Fruit fly (Drosophila melanogaster) whole organism, prepupa: ENCODE measurements around the gene CG12692.
A peak's percentile ranks its signal among the peaks of the same experiment; 100 is the strongest.

Experiments
- CG10631 ChIP-seq: fragments of 200-800 bp; sonication (Bioruptor generic); optimal IDR thresholded peaks from 2 replicates; lab custom pipeline; 2016; ENCODE audit warnings: missing biosample characterization, missing genetic modification characterization
- CG10669 ChIP-seq: fragments of 200-800 bp; sonication (Bioruptor generic); optimal IDR thresholded peaks from 3 replicates; lab custom pipeline; 2018; ENCODE audit warnings: missing biosample characterization, mild to moderate bottlenecking, missing genetic modification characterization, moderate library complexity
- CG15336 ChIP-seq: fragments of 200-800 bp; sonication (Bioruptor generic); IDR thresholded peaks from 2 replicates; pipeline ENCODE4 v1.3.6; 2022; ENCODE audit warnings: missing biosample characterization, missing genetic modification characterization
- CG16779 ChIP-seq: fragments of 200-800 bp; sonication (Bioruptor generic); optimal IDR thresholded peaks from 3 replicates; lab custom pipeline; 2017; ENCODE audit warnings: missing biosample characterization, mild to moderate bottlenecking, missing genetic modification characterization
- CG3032 ChIP-seq: fragments of 200-800 bp; optimal IDR thresholded peaks from 2 replicates; lab custom pipeline; 2019; ENCODE audit warnings: missing biosample characterization, mild to moderate bottlenecking, missing genetic modification characterization, moderate library complexity
- CG4318 ChIP-seq: fragments of 200-800 bp; sonication (Bioruptor generic); optimal IDR thresholded peaks from 3 replicates; lab custom pipeline; 2017; ENCODE audit warnings: missing biosample characterization, mild to moderate bottlenecking, missing genetic modification characterization
- Ets96B ChIP-seq: fragments of 200-800 bp; optimal IDR thresholded peaks from 2 replicates; lab custom pipeline; 2019; ENCODE audit warnings: missing biosample characterization, mild to moderate bottlenecking, missing genetic modification characterization, moderate library complexity
- Gug ChIP-seq: fragments of 200-800 bp; sonication (Bioruptor generic); IDR thresholded peaks from 2 replicates; pipeline ENCODE4 v1.3.6; 2022; ENCODE audit warnings: missing biosample characterization, missing genetic modification characterization
- OdsH ChIP-seq: fragments of 200-800 bp; sonication (Bioruptor generic); optimal IDR thresholded peaks from 3 replicates; lab custom pipeline; 2016; ENCODE audit warnings: missing biosample characterization, missing genetic modification characterization
- Sox102F ChIP-seq: fragments of 200-800 bp; sonication (Bioruptor generic); optimal IDR thresholded peaks from 2 replicates; lab custom pipeline; 2016; ENCODE audit warnings: missing biosample characterization, mild to moderate bottlenecking, missing genetic modification characterization
- Sox14 ChIP-seq: fragments of 200-800 bp; sonication (Bioruptor generic); optimal IDR thresholded peaks from 3 replicates; lab custom pipeline; 2016; ENCODE audit warnings: missing biosample characterization, missing genetic modification characterization
- eg ChIP-seq: fragments of 200-800 bp; sonication (Bioruptor generic); IDR thresholded peaks from 3 replicates; pipeline ENCODE4 v1.3.6; 2022; ENCODE audit warnings: missing biosample characterization, missing genetic modification characterization
- esn ChIP-seq: fragments of 200-800 bp; sonication (Bioruptor generic); optimal IDR thresholded peaks from 2 replicates; lab custom pipeline; 2016; ENCODE audit warnings: missing biosample characterization, mild to moderate bottlenecking, missing genetic modification characterization, moderate library complexity
- ss ChIP-seq, 2 experiments: fragments of 200-800 bp; sonication (Bioruptor generic); optimal IDR thresholded peaks; 2 replicates in 1 of 2; 3 replicates in 1 of 2; lab custom pipeline; 2017 to 2018; ENCODE audit warnings: mild to moderate bottlenecking in 2 of 2, missing biosample characterization in 2 of 2, missing genetic modification characterization in 2 of 2, moderate library complexity in 1 of 2

DNA sequence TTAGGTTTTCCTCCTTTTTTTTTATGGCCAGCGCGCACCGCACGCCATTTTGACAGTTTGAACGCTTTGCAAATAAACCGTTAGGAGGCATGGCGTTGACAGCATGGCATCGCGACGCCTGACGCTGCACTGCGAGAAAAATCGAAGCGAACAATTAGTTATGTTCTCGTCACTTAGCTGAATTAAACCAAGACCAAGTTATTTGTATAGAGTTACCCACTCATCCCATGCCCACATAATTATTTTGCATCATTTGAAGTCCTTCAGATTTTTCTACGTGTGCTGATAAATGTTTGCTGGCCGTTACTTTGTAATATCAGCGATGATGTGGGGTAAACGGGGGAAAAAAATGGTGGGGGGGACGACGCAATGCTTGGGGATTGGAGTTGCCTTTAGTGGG lies 27.7 kb upstream of the CG12692 start:
- TF ChIP-seq CG10631 (GFP tag; lab: Kevin White, UChicago) (no peak), Sox14 (GFP tag; lab: Kevin White, UChicago) (no peak), Gug (GFP tag; lab: Robert Waterston, UW) (peak; percentile 40; the same call in 1 of the 2 replicates), ss (GFP tag; optimal IDR thresholded peaks at IDR 0.05; lab: Kevin White, UChicago) (no peak), Sox102F (GFP tag; lab: Kevin White, UChicago) (no peak), CG4318 (GFP tag; lab: Kevin White, UChicago) (no peak), CG10669 (GFP tag; lab: Kevin White, UChicago) (no peak), CG3032 (no peak), CG16779 (tag; lab: Kevin White, UChicago) (no peak), esn (GFP tag; lab: Kevin White, UChicago) (no peak), CG15336 (GFP tag; lab: Robert Waterston, UW) (0 out of 2 replicates have a peak, but pooled peaks have one; percentile 41), eg (GFP tag; lab: Robert Waterston, UW) (peak; percentile 58; the same call in 2 of the 3 replicates), Ets96B (tag; lab: Kevin White, UChicago) (no peak), OdsH (GFP tag; lab: Kevin White, UChicago) (peak; percentile 33)
